Fruit fly (Drosophila melanogaster): ENCODE measurements around the gene dnd.

The dnd gene

dm6 chr3R:21874982-21875466, 12.1 kb downstream of the dnd start, which contains the start of gene CG6656 (continued):
- TF ChIP-seq pan (optimal IDR thresholded peaks at IDR 0.05) (no peak), pan (GFP tag; optimal IDR thresholded peaks at IDR 0.05 in 1 of 2, IDR thresholded peaks at IDR 0.05 in 1 of 2) (peak in 1 of 2 experiments; percentile 24), Xbp1 (GFP tag; optimal IDR thresholded peaks at IDR 0.05) (no peak), CG8290 (GFP tag; optimal IDR thresholded peaks at IDR 0.05) (no peak), CG8290 (tag; optimal IDR thresholded peaks at IDR 0.05) (peak in 1 of 2 experiments; percentile 46), CG6689 (GFP tag; IDR thresholded peaks at IDR 0.05) (no peak), Ada2b (GFP tag; IDR thresholded peaks at IDR 0.05) (no peak), unc-4 (GFP tag; IDR thresholded peaks at IDR 0.05; ENCODE audit: partially characterized antibody) (peak; percentile 28; the same call in 1 of the 2 replicates), zfh2 (GFP tag; optimal IDR thresholded peaks at IDR 0.05) (no peak), CG17385 (GFP tag; optimal IDR thresholded peaks at IDR 0.05) (no peak), Side (GFP tag; optimal IDR thresholded peaks at IDR 0.05) (no peak), Asciz (GFP tag; optimal IDR thresholded peaks at IDR 0.05) (no peak), CrebB (tag; optimal IDR thresholded peaks at IDR 0.05) (peak; percentile 8), Kr (GFP tag; optimal IDR thresholded peaks at IDR 0.05) (no peak), Bteb2 (GFP tag; optimal IDR thresholded peaks at IDR 0.05) (no peak), CG4854 (GFP tag; optimal IDR thresholded peaks at IDR 0.05) (no peak), CG42726 (GFP tag; IDR thresholded peaks at IDR 0.05; ENCODE audit: partially characterized antibody) (no peak), chm (GFP tag; IDR thresholded peaks at IDR 0.05) (peak; percentile 59; the same call in 1 of the 2 replicates), Awh (GFP tag; IDR thresholded peaks at IDR 0.05) (no peak), CG6791 (GFP tag; IDR thresholded peaks at IDR 0.05; ENCODE audit: partially characterized antibody) (no peak), gt (GFP tag; IDR thresholded peaks at IDR 0.05) (no peak), CG14050 (GFP tag; IDR thresholded peaks at IDR 0.05) (no peak), ro (GFP tag; IDR thresholded peaks at IDR 0.05) (no peak), MBD-R2 (GFP tag; IDR thresholded peaks at IDR 0.05) (peak; percentile 35; the same call in 1 of the 2 replicates), Ssrp (tag; optimal IDR thresholded peaks at IDR 0.05) (no peak), Sry-β (GFP tag; optimal IDR thresholded peaks at IDR 0.05) (no peak), zfh1 (GFP tag; IDR thresholded peaks at IDR 0.05) (0 out of 3 replicates have a peak, but pooled peaks have one; percentile 35), crol (GFP tag; IDR thresholded peaks at IDR 0.05) (0 out of 2 replicates have a peak, but pooled peaks have one; percentile 10), fd64A (GFP tag; optimal IDR thresholded peaks at IDR 0.05) (no peak), D19A (tag; optimal IDR thresholded peaks at IDR 0.05) (peak; percentile 34), lab (GFP tag; optimal IDR thresholded peaks at IDR 0.05) (no peak), CG11695 (GFP tag; IDR thresholded peaks at IDR 0.05) (no peak), CG43689 (GFP tag; IDR thresholded peaks at IDR 0.05) (no peak), CG12942 (GFP tag; optimal IDR thresholded peaks at IDR 0.05) (no peak), row (GFP tag; IDR thresholded peaks at IDR 0.05) (peak; percentile 39; the same call in 2 of the 3 replicates), Drgx (GFP tag; IDR thresholded peaks at IDR 0.05) (peak; percentile 49; the same call in 1 of the 2 replicates), schlank (tag; optimal IDR thresholded peaks at IDR 0.05) (no peak), Six4 (GFP tag; optimal IDR thresholded peaks at IDR 0.05) (no peak), CG5953 (GFP tag; IDR thresholded peaks at IDR 0.05) (peak; percentile 7; the same call in 1 of the 2 replicates), abd-A (tag; optimal IDR thresholded peaks at IDR 0.05) (no peak), CG2678 (tag; optimal IDR thresholded peaks at IDR 0.05) (no peak), pb (GFP tag; optimal IDR thresholded peaks at IDR 0.05) (peak; percentile 27), HHEX (GFP tag; optimal IDR thresholded peaks at IDR 0.05) (no peak), sima (GFP tag; optimal IDR thresholded peaks at IDR 0.05) (no peak), corto (GFP tag; optimal IDR thresholded peaks at IDR 0.05) (no peak), wor (GFP tag; IDR thresholded peaks at IDR 0.05) (no peak), trem (tag; optimal IDR thresholded peaks at IDR 0.05) (no peak), pum (GFP tag; optimal IDR thresholded peaks at IDR 0.05) (no peak), nmo (GFP tag; optimal IDR thresholded peaks at IDR 0.05) (no peak), CG6654 (GFP tag; optimal IDR thresholded peaks at IDR 0.05) (no peak), CG12659 (GFP tag; optimal IDR thresholded peaks at IDR 0.05) (peak; percentile 3)

Measured in whole organism, embryonic.